Worm (Caenorhabditis elegans) whole organism, L2 larva: Measurements from ENCODE around the gene str-84.

Experiments
- C34F6.9 ChIP-seq: fragments of 150-350 bp; optimal IDR thresholded peaks from 2 replicates; lab custom pipeline; 2014; ENCODE audit warnings: missing biosample characterization, missing genetic modification characterization
- R02D3.7 ChIP-seq: fragments of 150-350 bp; optimal IDR thresholded peaks from 2 replicates; lab custom pipeline; 2014; ENCODE audit warnings: missing biosample characterization, missing genetic modification characterization
- ZK546.5 ChIP-seq: sonication (generic microtip); optimal IDR thresholded peaks from 2 replicates; lab custom pipeline; 2017; ENCODE audit warnings: missing biosample characterization, missing genetic modification characterization
- alr-1 ChIP-seq: fragments of 150-350 bp; optimal IDR thresholded peaks from 2 replicates; lab custom pipeline; 2014; ENCODE audit warnings: missing biosample characterization, missing genetic modification characterization
- aly-2 ChIP-seq: fragments of 150-350 bp; optimal IDR thresholded peaks from 2 replicates; lab custom pipeline; 2014; ENCODE audit warnings: missing biosample characterization, missing genetic modification characterization
- ama-1 ChIP-seq: fragments of 150-350 bp; optimal IDR thresholded peaks from 2 replicates; lab custom pipeline; 2018; ENCODE audit warnings: inconsistent platforms
- ceh-16 ChIP-seq: fragments of 150-350 bp; optimal IDR thresholded peaks from 2 replicates; lab custom pipeline; 2014; ENCODE audit warnings: missing biosample characterization, missing genetic modification characterization
- ceh-82 ChIP-seq: fragments of 150-350 bp; optimal IDR thresholded peaks from 2 replicates; lab custom pipeline; 2014; ENCODE audit warnings: missing biosample characterization, missing genetic modification characterization
- crh-2 ChIP-seq: sonication (generic microtip); optimal IDR thresholded peaks from 2 replicates; lab custom pipeline; 2017; ENCODE audit warnings: missing biosample characterization, missing genetic modification characterization
- dmd-4 ChIP-seq: sonication (generic microtip); optimal IDR thresholded peaks from 2 replicates; lab custom pipeline; 2017; ENCODE audit warnings: missing biosample characterization, missing genetic modification characterization
- egl-27 ChIP-seq: sonication (generic microtip); optimal IDR thresholded peaks from 3 replicates; lab custom pipeline; 2017; ENCODE audit warnings: missing biosample characterization, missing genetic modification reagents, missing genetic modification characterization
- elt-1 ChIP-seq: fragments of 150-350 bp; optimal IDR thresholded peaks from 2 replicates; lab custom pipeline; 2014; ENCODE audit warnings: missing biosample characterization, missing genetic modification characterization
- fos-1 ChIP-seq: fragments of 150-350 bp; optimal IDR thresholded peaks from 2 replicates; lab custom pipeline; 2014; ENCODE audit warnings: missing biosample characterization, missing genetic modification characterization
- lin-11 ChIP-seq: fragments of 150-350 bp; sonication (generic microtip); optimal IDR thresholded peaks from 2 replicates; lab custom pipeline; 2014; ENCODE audit warnings: missing biosample characterization, missing genetic modification characterization, inconsistent platforms, mixed read lengths
- lin-13 ChIP-seq: fragments of 150-350 bp; optimal IDR thresholded peaks from 2 replicates; lab custom pipeline; 2014; ENCODE audit warnings: missing biosample characterization, missing genetic modification reagents, missing genetic modification characterization
- lin-39 ChIP-seq: fragments of 150-350 bp; optimal IDR thresholded peaks from 2 replicates; lab custom pipeline; 2014; ENCODE audit warnings: missing biosample characterization, missing genetic modification reagents, missing genetic modification characterization
- lsy-2 ChIP-seq, 2 experiments: fragments of 150-350 bp in 1 of 2; sonication (generic microtip) in 1 of 2; optimal IDR thresholded peaks; 2 replicates each; lab custom pipeline; 2014 to 2017; ENCODE audit warnings: missing biosample characterization in 2 of 2, missing genetic modification characterization in 2 of 2
- mab-5 ChIP-seq: fragments of 150-350 bp; optimal IDR thresholded peaks from 2 replicates; lab custom pipeline; 2014; ENCODE audit warnings: missing biosample characterization, missing genetic modification characterization
- mbf-1 ChIP-seq: sonication (generic microtip); optimal IDR thresholded peaks from 2 replicates; lab custom pipeline; 2017; ENCODE audit warnings: missing biosample characterization, missing genetic modification characterization
- mdl-1 ChIP-seq, 2 experiments: fragments of 150-350 bp in 1 of 2; sonication (generic microtip) in 1 of 2; optimal IDR thresholded peaks; 2 replicates each; lab custom pipeline; 2017; ENCODE audit warnings: missing biosample characterization in 2 of 2, missing genetic modification characterization in 2 of 2
- nhr-10 ChIP-seq: sonication (generic microtip); optimal IDR thresholded peaks from 2 replicates; lab custom pipeline; 2017; ENCODE audit warnings: missing biosample characterization, missing genetic modification characterization
- nhr-11 ChIP-seq: fragments of 150-350 bp; optimal IDR thresholded peaks from 2 replicates; lab custom pipeline; 2014; ENCODE audit warnings: missing biosample characterization, missing genetic modification characterization
- nhr-12 ChIP-seq: fragments of 150-350 bp; optimal IDR thresholded peaks from 2 replicates; lab custom pipeline; 2014; ENCODE audit warnings: missing biosample characterization, missing genetic modification characterization
- nhr-23 ChIP-seq: fragments of 150-350 bp; optimal IDR thresholded peaks from 2 replicates; lab custom pipeline; 2014; ENCODE audit warnings: missing biosample characterization, missing genetic modification reagents, missing genetic modification characterization
- peb-1 ChIP-seq: fragments of 150-350 bp; optimal IDR thresholded peaks from 2 replicates; lab custom pipeline; 2014; ENCODE audit warnings: missing biosample characterization, missing genetic modification characterization
- sem-4 ChIP-seq: fragments of 150-350 bp; optimal IDR thresholded peaks from 2 replicates; lab custom pipeline; 2014; ENCODE audit warnings: missing biosample characterization, missing genetic modification reagents, missing genetic modification characterization
- sma-3 ChIP-seq: sonication (generic microtip); optimal IDR thresholded peaks from 2 replicates; lab custom pipeline; 2016; ENCODE audit warnings: missing genetic modification reagents, missing genetic modification characterization, missing compliant biosample characterization
- snpc-4 ChIP-seq: fragments of 150-350 bp; optimal IDR thresholded peaks from 2 replicates; lab custom pipeline; 2014; ENCODE audit warnings: missing biosample characterization, missing genetic modification characterization
- unc-39 ChIP-seq: fragments of 150-350 bp; optimal IDR thresholded peaks from 2 replicates; lab custom pipeline; 2014; ENCODE audit warnings: missing biosample characterization, missing genetic modification characterization
- ztf-1 ChIP-seq: fragments of 200-800 bp; sonication (Bioruptor generic); conservative IDR thresholded peaks from 2 replicates; pipeline ENCODE4 v1.3.6; 2022; ENCODE audit warnings: missing genetic modification characterization, missing compliant biosample characterization
- ztf-11 ChIP-seq: sonication (generic microtip); optimal IDR thresholded peaks from 2 replicates; lab custom pipeline; 2017; ENCODE audit warnings: missing biosample characterization, missing genetic modification characterization
- ztf-4 ChIP-seq: fragments of 150-350 bp; optimal IDR thresholded peaks from 2 replicates; lab custom pipeline; 2014; ENCODE audit warnings: missing biosample characterization, missing genetic modification characterization

Gene str-84

ce11 chrV:8980845-8981244, at the start of gene str-84:
Gene str-84, minus strand, starts transcription at chrV:8980945.
- TF ChIP-seq ztf-4 (tag; lab: Kevin White, UChicago) (no peak), ama-1 (lab: Kevin White, UChicago) (no peak), lsy-2 (tag; optimal IDR thresholded peaks at IDR 0.05; lab: Kevin White, UChicago) (no peak), ceh-16 (tag; lab: Kevin White, UChicago) (no peak), lin-11 (no peak)

- TF ChIP-seq lsy-2 (tag; optimal IDR thresholded peaks at IDR 0.05; lab: Kevin White, UChicago), result no peak
These were observed 49.5 kb upstream of the str-84 start, which contains the start of gene C25E10.5 for ce11 chrV:9030248-9030647. Gene C25E10.5, plus strand, starts transcription at chrV:9030548.

- no peak for TF ChIP-seq crh-2 (tag; lab: Kevin White, UChicago)
- TF ChIP-seq ZK546.5 (tag; lab: Kevin White, UChicago), result no peak
- TF ChIP-seq fos-1, result no peak
- no peak for TF ChIP-seq dmd-4 (tag; lab: Kevin White, UChicago)
- no peak for TF ChIP-seq ztf-11 (tag; lab: Kevin White, UChicago)
- no peak for TF ChIP-seq mab-5 (tag; lab: Kevin White, UChicago)
- TF ChIP-seq elt-1 (tag; lab: Kevin White, UChicago), result no peak
- TF ChIP-seq lin-39 (tag; lab: Kevin White, UChicago), result no peak
- TF ChIP-seq lin-13 (GFP tag; lab: Kevin White, UChicago), result no peak
- TF ChIP-seq peb-1 (tag; lab: Kevin White, UChicago), result no peak
- no peak for TF ChIP-seq lsy-2 (tag; optimal IDR thresholded peaks at IDR 0.05; lab: Kevin White, UChicago)
- no peak for TF ChIP-seq R02D3.7 (tag; lab: Kevin White, UChicago)
These were observed 44.0 kb upstream of the str-84 start, which contains the start of gene bus-1 for ce11 chrV:9024713-9025112. Gene bus-1, minus strand, starts transcription at chrV:9024813.

- no peak for TF ChIP-seq lin-13 (GFP tag; lab: Kevin White, UChicago)
These were observed 41.3 kb upstream of the str-84 start, which contains the start of gene oac-41 for ce11 chrV:9022078-9022477. Gene oac-41, minus strand, starts transcription at chrV:9022178.

ce11 chrV:9018871-9019270, 38.1 kb upstream of the str-84 start:
- TF ChIP-seq fos-1 (no peak), peb-1 (tag; lab: Kevin White, UChicago) (no peak), nhr-23 (no peak), nhr-12 (tag; lab: Kevin White, UChicago) (no peak), unc-39 (no peak), elt-1 (tag; lab: Kevin White, UChicago) (no peak), nhr-11 (no peak), ceh-82 (tag; lab: Kevin White, UChicago) (no peak)

ce11 chrV:9016479-9016878, 35.7 kb upstream of the str-84 start, which contains the start of gene oac-40:
Gene oac-40, plus strand, starts transcription at chrV:9016779.
- no peak for TF ChIP-seq ama-1 (lab: Kevin White, UChicago)
- TF ChIP-seq mbf-1 (tag; lab: Kevin White, UChicago), result no peak
- no peak for TF ChIP-seq sma-3

ce11 chrV:9015540-9015939, 34.8 kb upstream of the str-84 start, which contains the start of gene srt-18:
Gene srt-18, minus strand, starts transcription at chrV:9015640.
- TF ChIP-seq lin-39 (tag; lab: Kevin White, UChicago) (no peak), R02D3.7 (tag; lab: Kevin White, UChicago) (no peak), ceh-16 (tag; lab: Kevin White, UChicago) (no peak), nhr-10 (tag; lab: Kevin White, UChicago) (no peak), snpc-4 (tag; lab: Kevin White, UChicago) (no peak), ztf-1 (GFP tag; lab: Robert Waterston, UW) (no peak), alr-1 (tag; lab: Kevin White, UChicago) (no peak), egl-27 (tag; lab: Kevin White, UChicago) (no peak), aly-2 (tag; lab: Kevin White, UChicago) (no peak), elt-1 (tag; lab: Kevin White, UChicago) (no peak)

- TF ChIP-seq egl-27 (tag; lab: Kevin White, UChicago) (no peak), mdl-1 (tag; optimal IDR thresholded peaks at IDR 0.05; lab: Kevin White, UChicago) (no peak), elt-1 (tag; lab: Kevin White, UChicago) (no peak), sem-4 (tag; lab: Kevin White, UChicago) (no peak), nhr-10 (tag; lab: Kevin White, UChicago) (no peak), C34F6.9 (tag; lab: Kevin White, UChicago) (no peak), ceh-82 (tag; lab: Kevin White, UChicago) (no peak)
These were observed 33.0 kb upstream of the str-84 start, which contains the start of gene srh-201 for ce11 chrV:9013765-9014164. Gene srh-201, minus strand, starts transcription at chrV:9013865.
